Fruit fly (Drosophila melanogaster) whole organism, embryonic: Measurements from ENCODE around the gene CG12075.

Source experiments
- CG10654 ChIP-seq: fragments of 200-800 bp; sonication (Bioruptor generic); optimal IDR thresholded peaks from 2 replicates; lab custom pipeline; 2016; ENCODE audit warnings: missing biosample characterization, missing genetic modification characterization
- CG11723 ChIP-seq: fragments of 200-800 bp; sonication (Bioruptor generic); optimal IDR thresholded peaks from 2 replicates; lab custom pipeline; 2017; ENCODE audit warnings: missing biosample characterization, mild to moderate bottlenecking, missing genetic modification characterization
- CG12071 ChIP-seq: fragments of 200-800 bp; sonication (Bioruptor generic); optimal IDR thresholded peaks from 3 replicates; lab custom pipeline; 2018; ENCODE audit warnings: missing biosample characterization, mild to moderate bottlenecking, missing genetic modification characterization
- CG12299 ChIP-seq: fragments of 200-800 bp; sonication (Bioruptor generic); optimal IDR thresholded peaks from 2 replicates; lab custom pipeline; 2018; ENCODE audit warnings: missing biosample characterization, mild to moderate bottlenecking, missing genetic modification characterization
- CG13123 ChIP-seq: fragments of 200-800 bp; sonication (Bioruptor generic); optimal IDR thresholded peaks from 2 replicates; lab custom pipeline; 2016; ENCODE audit warnings: missing biosample characterization, missing genetic modification characterization
- CG14965 ChIP-seq: fragments of 200-800 bp; sonication (Bioruptor generic); optimal IDR thresholded peaks from 2 replicates; lab custom pipeline; 2016; ENCODE audit warnings: missing biosample characterization, missing genetic modification characterization, borderline replicate concordance
- CG15479 ChIP-seq: fragments of 200-800 bp; sonication (Bioruptor generic); optimal IDR thresholded peaks from 3 replicates; lab custom pipeline; 2019; ENCODE audit warnings: missing biosample characterization, mild to moderate bottlenecking, missing genetic modification characterization, moderate library complexity
- CG15514 ChIP-seq: fragments of 200-800 bp; sonication (Bioruptor generic); optimal IDR thresholded peaks from 3 replicates; lab custom pipeline; 2017; ENCODE audit warnings: missing biosample characterization, missing genetic modification characterization, mild to moderate bottlenecking, moderate library complexity, missing genetic modification reagents
- CG17328 ChIP-seq: fragments of 200-800 bp; sonication (Bioruptor generic); IDR thresholded peaks from 2 replicates; pipeline ENCODE4 v1.3.6; 2022; ENCODE audit warnings: missing biosample characterization, missing genetic modification characterization
- CG17912 ChIP-seq: fragments of 200-800 bp; sonication (Bioruptor generic); optimal IDR thresholded peaks from 2 replicates; lab custom pipeline; 2018; ENCODE audit warnings: missing biosample characterization, mild to moderate bottlenecking, missing genetic modification characterization
- CG18011 ChIP-seq: fragments of 200-800 bp; sonication (Bioruptor generic); optimal IDR thresholded peaks from 2 replicates; lab custom pipeline; 2017; ENCODE audit warnings: missing biosample characterization, missing genetic modification characterization, mild to moderate bottlenecking, moderate library complexity, missing genotype
- CG18764 ChIP-seq: fragments of 200-800 bp; sonication (Bioruptor generic); optimal IDR thresholded peaks from 3 replicates; lab custom pipeline; 2016; ENCODE audit warnings: missing biosample characterization, missing genetic modification characterization
- CG2129 ChIP-seq: fragments of 200-800 bp; sonication (Bioruptor generic); IDR thresholded peaks from 2 replicates; pipeline ENCODE4 v1.3.6; 2022; ENCODE audit warnings: missing biosample characterization, missing genetic modification characterization; ENCODE audit not compliant: partially characterized antibody
- CG34224 ChIP-seq: fragments of 200-800 bp; sonication (Bioruptor generic); IDR thresholded peaks from 3 replicates; pipeline ENCODE4 v1.3.6; 2022; ENCODE audit warnings: missing biosample characterization, missing genetic modification characterization; ENCODE audit not compliant: partially characterized antibody
- CG7928 ChIP-seq: fragments of 200-800 bp; sonication (Bioruptor generic); optimal IDR thresholded peaks from 2 replicates; lab custom pipeline; 2017; ENCODE audit warnings: missing biosample characterization, mild to moderate bottlenecking, missing genetic modification characterization
- CG7987 ChIP-seq: fragments of 200-800 bp; sonication (Bioruptor generic); optimal IDR thresholded peaks from 2 replicates; lab custom pipeline; 2018; ENCODE audit warnings: missing biosample characterization, mild to moderate bottlenecking, missing genetic modification characterization, moderate library complexity
- CG9437 ChIP-seq: fragments of 200-800 bp; sonication (Bioruptor generic); optimal IDR thresholded peaks from 2 replicates; lab custom pipeline; 2018; ENCODE audit warnings: missing biosample characterization, mild to moderate bottlenecking, missing genetic modification characterization
- CoRest ChIP-seq: fragments of 200-800 bp; sonication (Bioruptor generic); optimal IDR thresholded peaks from 3 replicates; lab custom pipeline; 2018; ENCODE audit warnings: missing biosample characterization, mild to moderate bottlenecking, missing genetic modification characterization, moderate library complexity
- Dll ChIP-seq: fragments of 200-800 bp; sonication (Bioruptor generic); IDR thresholded peaks from 4 replicates; pipeline ENCODE4 v1.3.6; 2022; ENCODE audit warnings: missing biosample characterization, missing genetic modification characterization; ENCODE audit not compliant: partially characterized antibody
- Fer3 ChIP-seq: fragments of 200-800 bp; sonication (Bioruptor generic); optimal IDR thresholded peaks from 2 replicates; lab custom pipeline; 2018; ENCODE audit warnings: missing biosample characterization, mild to moderate bottlenecking, missing genetic modification characterization, moderate library complexity
- H2.0 ChIP-seq: fragments of 200-800 bp; sonication (Bioruptor generic); IDR thresholded peaks from 2 replicates; pipeline ENCODE4 v1.3.6; 2022; ENCODE audit warnings: missing biosample characterization, missing genetic modification characterization
- Hr51 ChIP-seq, 2 experiments: fragments of 200-800 bp; sonication (Bioruptor generic); optimal IDR thresholded peaks; 2 replicates in 1 of 2; 3 replicates in 1 of 2; lab custom pipeline; 2016 to 2018; ENCODE audit warnings: missing biosample characterization in 2 of 2, missing genetic modification characterization in 2 of 2, mild to moderate bottlenecking in 1 of 2, moderate library complexity in 1 of 2
- Jarid2 ChIP-seq: fragments of 200-800 bp; sonication (Bioruptor generic); optimal IDR thresholded peaks from 3 replicates; lab custom pipeline; 2017; ENCODE audit warnings: mild to moderate bottlenecking, missing biosample characterization, missing genetic modification reagents, missing genetic modification characterization
- MESR4 ChIP-seq: fragments of 200-800 bp; sonication (Bioruptor generic); optimal IDR thresholded peaks from 2 replicates; lab custom pipeline; 2018; ENCODE audit warnings: missing biosample characterization, mild to moderate bottlenecking, missing genetic modification characterization, moderate library complexity
- Opbp ChIP-seq: fragments of 200-800 bp; sonication (Bioruptor generic); IDR thresholded peaks from 3 replicates; pipeline ENCODE4 v1.3.6; 2022; ENCODE audit warnings: missing biosample characterization, missing genetic modification characterization; ENCODE audit not compliant: partially characterized antibody
- PHDP ChIP-seq: fragments of 200-800 bp; sonication (Bioruptor generic); optimal IDR thresholded peaks from 3 replicates; lab custom pipeline; 2018; ENCODE audit warnings: missing biosample characterization, mild to moderate bottlenecking, missing genetic modification characterization, moderate library complexity
- Trl ChIP-seq, 3 experiments: fragments of >200 bp in 2 of 3; fragments of 200-800 bp in 1 of 3; sonication (Bioruptor generic) in 1 of 3; optimal IDR thresholded peaks; 2 replicates in 1 of 3; 3 replicates in 2 of 3; lab custom pipeline; 2016 to 2017; ENCODE audit warnings: missing biosample characterization in 1 of 3, missing genetic modification characterization in 1 of 3
- ara ChIP-seq: fragments of 200-800 bp; sonication (Bioruptor generic); IDR thresholded peaks from 2 replicates; pipeline ENCODE4 v1.3.6; 2022; ENCODE audit warnings: missing biosample characterization, missing genetic modification characterization
- dmrt11E ChIP-seq: fragments of 200-800 bp; sonication (Bioruptor generic); optimal IDR thresholded peaks from 3 replicates; lab custom pipeline; 2018; ENCODE audit warnings: missing biosample characterization, mild to moderate bottlenecking, missing genetic modification characterization, moderate library complexity
- en ChIP-seq: fragments of 200-800 bp; sonication (Bioruptor generic); optimal IDR thresholded peaks from 2 replicates; lab custom pipeline; 2016; ENCODE audit warnings: missing biosample characterization, missing genetic modification characterization
- fd64A ChIP-seq: fragments of 200-800 bp; sonication (Bioruptor generic); optimal IDR thresholded peaks from 3 replicates; lab custom pipeline; 2018; ENCODE audit warnings: missing biosample characterization, mild to moderate bottlenecking, missing genetic modification characterization
- fru ChIP-seq: fragments of >200 bp; optimal IDR thresholded peaks from 2 replicates; lab custom pipeline; 2017
- gcm2 ChIP-seq: fragments of 200-800 bp; sonication (Bioruptor generic); optimal IDR thresholded peaks from 2 replicates; lab custom pipeline; 2016; ENCODE audit warnings: missing biosample characterization, missing genetic modification characterization
- ind ChIP-seq: fragments of 200-800 bp; sonication (Bioruptor generic); optimal IDR thresholded peaks from 3 replicates; lab custom pipeline; 2016; ENCODE audit warnings: missing biosample characterization, missing genetic modification characterization
- jumu ChIP-seq: fragments of 200-800 bp; sonication (Bioruptor generic); optimal IDR thresholded peaks from 3 replicates; lab custom pipeline; 2016; ENCODE audit warnings: missing biosample characterization, missing genetic modification characterization
- lbe ChIP-seq: fragments of 200-800 bp; sonication (Bioruptor generic); optimal IDR thresholded peaks from 2 replicates; lab custom pipeline; 2016; ENCODE audit warnings: missing biosample characterization, mild to moderate bottlenecking, missing genetic modification characterization
- nom ChIP-seq: fragments of 200-800 bp; sonication (Bioruptor generic); optimal IDR thresholded peaks from 2 replicates; lab custom pipeline; 2017; ENCODE audit warnings: missing biosample characterization, missing genetic modification characterization, mild to moderate bottlenecking, moderate library complexity, missing genetic modification reagents
- odd ChIP-seq: fragments of 200-800 bp; sonication (Bioruptor generic); optimal IDR thresholded peaks from 2 replicates; lab custom pipeline; 2017; ENCODE audit warnings: missing biosample characterization, mild to moderate bottlenecking, missing genetic modification characterization
- onecut ChIP-seq: fragments of 200-800 bp; sonication (Bioruptor generic); IDR thresholded peaks from 2 replicates; pipeline ENCODE4 v1.3.6; 2022; ENCODE audit warnings: missing biosample characterization, missing genetic modification characterization
- prd ChIP-seq, 3 experiments: fragments of >200 bp in 2 of 3; fragments of 200-800 bp in 1 of 3; sonication (Bioruptor generic) in 1 of 3; optimal IDR thresholded peaks in 2 of 3; IDR thresholded peaks in 1 of 3; 2 replicates in 2 of 3; 3 replicates in 1 of 3; pipeline versions ENCODE4 v1.3.6 to Lab custom; 2017 to 2022; ENCODE audit warnings: missing biosample characterization in 1 of 3, missing genetic modification characterization in 1 of 3
- salm ChIP-seq: fragments of 200-800 bp; sonication (Bioruptor generic); optimal IDR thresholded peaks from 2 replicates; lab custom pipeline; 2018; ENCODE audit warnings: missing biosample characterization, mild to moderate bottlenecking, missing genetic modification characterization
- schlank ChIP-seq: fragments of 200-800 bp; sonication (Bioruptor generic); optimal IDR thresholded peaks from 2 replicates; lab custom pipeline; 2018; ENCODE audit warnings: missing biosample characterization, mild to moderate bottlenecking, missing genetic modification characterization
- slbo ChIP-seq: fragments of 200-800 bp; sonication (Bioruptor generic); IDR thresholded peaks from 2 replicates; pipeline ENCODE4 v1.3.6; 2022; ENCODE audit warnings: missing biosample characterization, missing genetic modification characterization
- slp2 ChIP-seq: fragments of 200-800 bp; sonication (Bioruptor generic); optimal IDR thresholded peaks from 2 replicates; lab custom pipeline; 2016; ENCODE audit warnings: missing biosample characterization, missing genetic modification characterization
- sr ChIP-seq: fragments of 200-800 bp; sonication (Bioruptor generic); IDR thresholded peaks from 3 replicates; pipeline ENCODE4 v1.3.6; 2022; ENCODE audit warnings: missing biosample characterization, missing genetic modification characterization
- tup ChIP-seq: fragments of 200-800 bp; sonication (Bioruptor generic); optimal IDR thresholded peaks from 2 replicates; lab custom pipeline; 2016; ENCODE audit warnings: missing biosample characterization, mild to moderate bottlenecking, missing genetic modification characterization, moderate library complexity
- twi ChIP-seq: fragments of 200-800 bp; optimal IDR thresholded peaks from 2 replicates; lab custom pipeline; 2019; ENCODE audit warnings: missing biosample characterization, mild to moderate bottlenecking, missing genetic modification characterization, moderate library complexity
- wek ChIP-seq: fragments of 200-800 bp; sonication (Bioruptor generic); optimal IDR thresholded peaks from 3 replicates; lab custom pipeline; 2018; ENCODE audit warnings: missing biosample characterization, mild to moderate bottlenecking, missing genetic modification characterization, moderate library complexity
- zen2 ChIP-seq: fragments of 200-800 bp; sonication (Bioruptor generic); IDR thresholded peaks from 3 replicates; pipeline ENCODE4 v1.3.6; 2022; ENCODE audit warnings: missing biosample characterization, missing genetic modification characterization; ENCODE audit not compliant: partially characterized antibody

CG12075 gene

dm6 chrX:8861267-8861666 is 23.1 kb downstream of the CG12075 start (continued):
- TF ChIP-seq fru (lab: Kevin White, UChicago): no peak
- TF ChIP-seq CG11723 (GFP tag; lab: Kevin White, UChicago): peak; percentile 9
- no peak for TF ChIP-seq MESR4
- TF ChIP-seq CG2129 (GFP tag; lab: Robert Waterston, UW): no peak
- no peak for TF ChIP-seq schlank (tag; lab: Kevin White, UChicago)
- no peak for TF ChIP-seq tup
- no peak for TF ChIP-seq prd (optimal IDR thresholded peaks at IDR 0.05; lab: Kevin White, UChicago)
- peak; percentile 62; the same call in 1 of the 3 replicates for TF ChIP-seq prd (GFP tag; IDR thresholded peaks at IDR 0.05; lab: Robert Waterston, UW)
- peak; percentile 65 for TF ChIP-seq CG17328 (GFP tag; lab: Robert Waterston, UW)
- no peak for TF ChIP-seq en (GFP tag; lab: Kevin White, UChicago)
- TF ChIP-seq CG12071: peak; percentile 29
- TF ChIP-seq CoRest (tag; lab: Kevin White, UChicago): peak; percentile 48
- TF ChIP-seq ara (GFP tag; lab: Robert Waterston, UW): peak; percentile 53; the same call in 1 of the 2 replicates
- TF ChIP-seq twi (tag; lab: Kevin White, UChicago): no peak
- TF ChIP-seq wek: no peak
- TF ChIP-seq ind: peak; percentile 38
- TF ChIP-seq Dll (GFP tag; lab: Robert Waterston, UW): no peak
- no peak for TF ChIP-seq fd64A
- TF ChIP-seq onecut (GFP tag; lab: Robert Waterston, UW): no peak
- TF ChIP-seq dmrt11E (tag; lab: Kevin White, UChicago): peak; percentile 29
- TF ChIP-seq salm (tag; lab: Kevin White, UChicago): no peak
- peak; percentile 77 for TF ChIP-seq lbe
- TF ChIP-seq Fer3: peak; percentile 11
- TF ChIP-seq gcm2: no peak
- TF ChIP-seq slbo (GFP tag; lab: Robert Waterston, UW): no peak
- TF ChIP-seq CG15479: no peak
- TF ChIP-seq CG9437: no peak
- TF ChIP-seq Hr51 (GFP tag; optimal IDR thresholded peaks at IDR 0.05; lab: Kevin White, UChicago): peak in 1 of 2 experiments; percentile 51
- TF ChIP-seq CG7928: no peak
- TF ChIP-seq odd (GFP tag; lab: Kevin White, UChicago): peak; percentile 29
- TF ChIP-seq sr (GFP tag; lab: Robert Waterston, UW): no peak
- peak; percentile 63 for TF ChIP-seq nom
- TF ChIP-seq jumu (GFP tag; lab: Kevin White, UChicago): peak; percentile 14
- TF ChIP-seq PHDP (tag; lab: Kevin White, UChicago): peak; percentile 39
- TF ChIP-seq H2.0: no peak
- peak; percentile 2 for TF ChIP-seq CG18764 (GFP tag; lab: Kevin White, UChicago)
- TF ChIP-seq slp2 (GFP tag; lab: Kevin White, UChicago): no peak
- no peak for TF ChIP-seq CG34224
- no peak for TF ChIP-seq zen2 (GFP tag; lab: Robert Waterston, UW)
- no peak for TF ChIP-seq CG12299
- TF ChIP-seq CG7987 (GFP tag; lab: Kevin White, UChicago): no peak
- TF ChIP-seq CG13123 (GFP tag; lab: Kevin White, UChicago): no peak
- no peak for TF ChIP-seq CG17912 (GFP tag; lab: Kevin White, UChicago)
- TF ChIP-seq CG15514 (GFP tag; lab: Kevin White, UChicago): no peak
- TF ChIP-seq CG18011 (GFP tag; lab: Kevin White, UChicago): no peak
- no peak for TF ChIP-seq Opbp (GFP tag; lab: Robert Waterston, UW)
- TF ChIP-seq CG14965 (GFP tag; lab: Kevin White, UChicago): no peak
- no peak for TF ChIP-seq CG10654 (GFP tag; lab: Kevin White, UChicago)
- TF ChIP-seq Jarid2 (GFP tag; lab: Kevin White, UChicago): no peak
- TF ChIP-seq Trl (optimal IDR thresholded peaks at IDR 0.05; lab: Kevin White, UChicago): no peak
- no peak for TF ChIP-seq Trl (GFP tag; optimal IDR thresholded peaks at IDR 0.05; lab: Kevin White, UChicago)
